Worm (Caenorhabditis elegans) whole organism, young adult: ENCODE measurements around the gene ints-9.

Experiments used
- ama-1 ChIP-seq, 3 experiments: fragments of 150-350 bp in 1 of 3; sonication (generic microtip) in 2 of 3; optimal IDR thresholded peaks; 2 replicates each; lab custom pipeline; 2014 to 2018; ENCODE audit warnings: missing biosample characterization in 2 of 3, missing genetic modification characterization in 2 of 3, missing genetic modification reagents in 2 of 3
- ets-4 ChIP-seq: fragments of 200-800 bp; sonication (Bioruptor generic); optimal IDR thresholded peaks from 2 replicates; lab custom pipeline; 2018; ENCODE audit warnings: mild to moderate bottlenecking, missing genetic modification characterization, missing compliant biosample characterization
- let-526 ChIP-seq: fragments of 200-800 bp; sonication (Bioruptor generic); IDR thresholded peaks from 2 replicates; pipeline ENCODE4 v1.3.6; 2022; ENCODE audit warnings: missing genetic modification reagents, missing genetic modification characterization, missing compliant biosample characterization
- madf-6 ChIP-seq: fragments of 200-800 bp; sonication (Bioruptor generic); IDR thresholded peaks from 2 replicates; pipeline ENCODE4 v1.3.6; 2022; ENCODE audit warnings: missing genetic modification reagents, missing genetic modification characterization, missing compliant biosample characterization
- pha-4 ChIP-seq: fragments of 150-350 bp; sonication (generic microtip); optimal IDR thresholded peaks from 2 replicates; lab custom pipeline; 2014; ENCODE audit warnings: missing biosample characterization, missing genetic modification reagents, missing genetic modification characterization
- snpc-1.1 ChIP-seq: sonication (generic microtip); optimal IDR thresholded peaks from 2 replicates; lab custom pipeline; 2017; ENCODE audit warnings: missing genetic modification characterization, mild to moderate bottlenecking, missing compliant biosample characterization, antibody characterized with exemption, moderate library complexity, missing genotype, missing genetic modification reagents; ENCODE audit not compliant: insufficient read depth
- snpc-4 ChIP-seq, 5 experiments: fragments of 150-350 bp in 1 of 5; sonication (generic microtip) in 4 of 5; optimal IDR thresholded peaks; 2 replicates each; lab custom pipeline; 2014 to 2018; ENCODE audit warnings: missing genetic modification characterization in 5 of 5, missing biosample characterization in 3 of 5, antibody characterized with exemption in 2 of 5, mild to moderate bottlenecking in 2 of 5, missing compliant biosample characterization in 2 of 5, missing genotype in 2 of 5, moderate library complexity in 2 of 5, missing genetic modification reagents in 1 of 5
- somi-1 ChIP-seq: fragments of 200-800 bp; sonication (Bioruptor generic); optimal IDR thresholded peaks from 2 replicates; lab custom pipeline; 2018; ENCODE audit warnings: mild to moderate bottlenecking, missing genetic modification characterization, missing compliant biosample characterization
- zim-3 ChIP-seq: sonication (generic microtip); optimal IDR thresholded peaks from 2 replicates; lab custom pipeline; 2017; ENCODE audit warnings: mild to moderate bottlenecking, missing genetic modification characterization, moderate library complexity, missing compliant biosample characterization

DNA sequence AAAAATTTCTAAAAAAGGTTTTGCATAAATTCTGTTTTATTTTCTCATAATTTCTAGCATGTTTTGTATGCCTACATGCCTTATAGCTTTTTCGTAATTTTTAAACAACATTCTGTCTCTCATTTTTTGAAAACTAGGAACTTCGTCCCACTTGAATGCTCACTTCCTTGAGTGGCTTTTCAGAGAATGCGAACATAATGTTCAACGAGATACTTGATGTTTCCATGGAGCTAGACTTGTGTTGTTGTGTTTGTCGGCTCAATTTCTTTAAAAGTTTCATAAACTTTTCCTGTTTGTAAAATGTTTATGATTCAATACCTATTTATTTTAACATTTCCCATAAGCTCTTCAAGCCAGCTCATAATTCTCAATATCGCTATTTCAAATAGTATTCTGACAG, 29.3 kb downstream of the ints-9 start, which contains the start of gene clec-213:
- TF ChIP-seq madf-6 (GFP tag; lab: Robert Waterston, UW) = no peak
- TF ChIP-seq pha-4 (tag; lab: Kevin White, UChicago) = no peak
- no peak for TF ChIP-seq snpc-4 (GFP tag; optimal IDR thresholded peaks at IDR 0.05; lab: Kevin White, UChicago)
- no peak for TF ChIP-seq snpc-4 (tag; optimal IDR thresholded peaks at IDR 0.05; lab: Kevin White, UChicago)
- no peak for TF ChIP-seq ets-4 (GFP tag; lab: Kevin White, UChicago)
- TF ChIP-seq zim-3 (tag; lab: Kevin White, UChicago) = no peak
- TF ChIP-seq somi-1 (GFP tag; lab: Kevin White, UChicago) = no peak
- TF ChIP-seq snpc-1.1 = no peak
- no peak for TF ChIP-seq let-526
- no peak for TF ChIP-seq ama-1 (optimal IDR thresholded peaks at IDR 0.05; lab: Kevin White, UChicago)
- no peak for TF ChIP-seq ama-1 (GFP tag; optimal IDR thresholded peaks at IDR 0.05; lab: Kevin White, UChicago)
